Fruit fly (Drosophila melanogaster): ENCODE results near the gene bsk.

DNA sequence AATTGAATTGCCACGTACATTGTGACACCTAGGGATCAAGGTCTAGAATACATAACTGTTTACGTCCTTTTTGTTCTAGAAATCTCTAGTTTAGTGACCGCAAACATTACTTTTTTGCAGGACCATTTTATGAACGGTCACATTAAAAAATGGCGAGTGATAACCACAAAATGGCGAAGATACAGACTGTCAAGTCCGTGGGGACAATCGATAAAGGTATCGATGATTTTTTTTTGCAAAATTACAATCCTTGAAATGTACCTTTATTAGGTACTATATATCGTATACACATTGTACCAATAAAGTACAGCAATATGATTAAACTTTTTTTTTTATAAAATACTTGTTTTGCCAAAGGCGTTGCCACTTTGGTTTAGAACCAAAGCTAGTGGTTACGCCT, 19.8 kb downstream of the bsk start:
- TF ChIP-seq Pif1B (GFP tag; optimal IDR thresholded peaks at IDR 0.05) (no peak), CG34367 (tag; optimal IDR thresholded peaks at IDR 0.05) (no peak), Ets98B (GFP tag; IDR thresholded peaks at IDR 0.05) (no peak), CG9948 (tag; optimal IDR thresholded peaks at IDR 0.05) (no peak), CG8159 (tag; optimal IDR thresholded peaks at IDR 0.05) (no peak), Snoo (tag; optimal IDR thresholded peaks at IDR 0.05) (no peak), rn (GFP tag; IDR thresholded peaks at IDR 0.05) (no peak), CG4496 (GFP tag; IDR thresholded peaks at IDR 0.05) (no peak), EcR (GFP tag; optimal IDR thresholded peaks at IDR 0.05) (no peak), fd96Ca (GFP tag; IDR thresholded peaks at IDR 0.05) (no peak), CG10348 (GFP tag; IDR thresholded peaks at IDR 0.05) (no peak), CG15710 (tag; optimal IDR thresholded peaks at IDR 0.05) (no peak), Pif1A (GFP tag; optimal IDR thresholded peaks at IDR 0.05) (no peak)
